Fruit fly (Drosophila melanogaster) whole organism, wandering third instar larva: ENCODE results near the gene Ugt35D1.
A peak's percentile ranks its signal among the peaks of the same experiment; 100 is the strongest.

Experiments used
- Abd-B ChIP-seq: fragments of >200 bp; optimal IDR thresholded peaks from 2 replicates; lab custom pipeline; 2017; ENCODE audit warnings: missing biosample characterization, missing genetic modification characterization
- CG32264 ChIP-seq: fragments of 200-800 bp; sonication (Bioruptor generic); optimal IDR thresholded peaks from 2 replicates; lab custom pipeline; 2016; ENCODE audit warnings: missing biosample characterization, missing genetic modification characterization
- CG9705 ChIP-seq: fragments of 200-800 bp; sonication (Bioruptor generic); optimal IDR thresholded peaks from 2 replicates; lab custom pipeline; 2018; ENCODE audit warnings: missing biosample characterization, mild to moderate bottlenecking, missing genetic modification characterization
- CrebA ChIP-seq: fragments of 200-800 bp; sonication (Bioruptor generic); optimal IDR thresholded peaks from 2 replicates; lab custom pipeline; 2016; ENCODE audit warnings: missing biosample characterization, mild to moderate bottlenecking, missing genetic modification characterization, borderline replicate concordance
- Dfd ChIP-seq: fragments of >200 bp; optimal IDR thresholded peaks from 2 replicates; lab custom pipeline; 2017; ENCODE audit warnings: missing biosample characterization, missing genetic modification characterization
- Dif ChIP-seq: fragments of 200-275, 200-300 bp; sonication (Bioruptor generic); optimal IDR thresholded peaks from 2 replicates; lab custom pipeline; 2018; ENCODE audit warnings: missing biosample characterization, missing genetic modification characterization; ENCODE audit not compliant: partially characterized antibody
- GATAd ChIP-seq: sonication (Bioruptor generic); optimal IDR thresholded peaks from 2 replicates; lab custom pipeline; 2016; ENCODE audit warnings: missing biosample characterization, missing genetic modification characterization
- HLH106 ChIP-seq: fragments of 200-800 bp; optimal IDR thresholded peaks from 3 replicates; lab custom pipeline; 2019; ENCODE audit warnings: missing biosample characterization, mild to moderate bottlenecking, missing genetic modification characterization, moderate library complexity
- Hnf4 ChIP-seq: fragments of 200-800 bp; sonication (Bioruptor generic); optimal IDR thresholded peaks from 2 replicates; lab custom pipeline; 2016; ENCODE audit warnings: missing biosample characterization, mild to moderate bottlenecking, missing genetic modification characterization
- Hr83 ChIP-seq: fragments of 200-300 bp; sonication (Bioruptor generic); optimal IDR thresholded peaks from 2 replicates; lab custom pipeline; 2016; ENCODE audit warnings: missing biosample characterization, mild to moderate bottlenecking, missing genetic modification characterization, moderate library complexity; ENCODE audit not compliant: poor library complexity, severe bottlenecking
- Jra ChIP-seq: sonication (Bioruptor generic); optimal IDR thresholded peaks from 2 replicates; lab custom pipeline; 2016; ENCODE audit warnings: missing biosample characterization, missing genetic modification characterization
- Mio ChIP-seq: sonication (Bioruptor generic); optimal IDR thresholded peaks from 2 replicates; lab custom pipeline; 2016; ENCODE audit warnings: missing biosample characterization, missing genetic modification characterization
- N ChIP-seq: fragments of >200 bp; optimal IDR thresholded peaks from 2 replicates; lab custom pipeline; 2018; ENCODE audit warnings: missing biosample characterization, missing external identifiers, missing genetic modification characterization
- OdsH ChIP-seq: fragments of 200-800 bp; sonication (Bioruptor generic); optimal IDR thresholded peaks from 2 replicates; lab custom pipeline; 2016; ENCODE audit warnings: missing biosample characterization, mild to moderate bottlenecking, missing genetic modification characterization
- Rel ChIP-seq, 2 experiments: fragments of 200-800 bp; sonication (Bioruptor generic) in 1 of 2; optimal IDR thresholded peaks; 2 replicates in 1 of 2; 3 replicates in 1 of 2; lab custom pipeline; 2016 to 2019; ENCODE audit warnings: mild to moderate bottlenecking in 2 of 2, missing biosample characterization in 2 of 2, missing genetic modification characterization in 2 of 2, moderate library complexity in 1 of 2
- Sp1 ChIP-seq: fragments of 200-800 bp; sonication (Bioruptor generic); optimal IDR thresholded peaks from 3 replicates; lab custom pipeline; 2019; ENCODE audit warnings: missing biosample characterization, mild to moderate bottlenecking, missing genetic modification characterization, moderate library complexity
- Vsx2 ChIP-seq: fragments of 200-300, 225-300 bp; sonication (Bioruptor generic); optimal IDR thresholded peaks from 2 replicates; lab custom pipeline; 2018; ENCODE audit warnings: missing biosample characterization, missing genetic modification characterization; ENCODE audit not compliant: partially characterized antibody
- br ChIP-seq: fragments of 200-800 bp; sonication (Bioruptor generic); optimal IDR thresholded peaks from 2 replicates; lab custom pipeline; 2016; ENCODE audit warnings: missing biosample characterization, missing genetic modification characterization
- brk ChIP-seq: fragments of 200-800 bp; sonication (Bioruptor generic); optimal IDR thresholded peaks from 2 replicates; lab custom pipeline; 2016; ENCODE audit warnings: missing biosample characterization, mild to moderate bottlenecking, missing genetic modification characterization
- dl ChIP-seq, 2 experiments: fragments of 175-275, 200-275 bp in 1 of 2; fragments of 200-275 bp in 1 of 2; sonication (Bioruptor generic); optimal IDR thresholded peaks; lab custom pipeline; 2018; ENCODE audit warnings: mild to moderate bottlenecking in 2 of 2, missing biosample characterization in 2 of 2, missing genetic modification characterization in 2 of 2, moderate library complexity in 2 of 2; ENCODE audit not compliant: partially characterized antibody in 2 of 2, insufficient read depth in 1 of 2
- dmrt93B ChIP-seq: fragments of 200-800 bp; sonication (Bioruptor generic); optimal IDR thresholded peaks from 2 replicates; lab custom pipeline; 2018; ENCODE audit warnings: missing biosample characterization, mild to moderate bottlenecking, missing genetic modification characterization
- dsf ChIP-seq: sonication (Bioruptor generic); optimal IDR thresholded peaks from 2 replicates; lab custom pipeline; 2016; ENCODE audit warnings: missing biosample characterization, missing genetic modification characterization, borderline replicate concordance
- ey ChIP-seq: fragments of 200-800 bp; sonication (Bioruptor generic); optimal IDR thresholded peaks from 2 replicates; lab custom pipeline; 2016; ENCODE audit warnings: missing biosample characterization, missing genetic modification characterization
- foxo ChIP-seq, 2 experiments: fragments of 200-800 bp; sonication (Bioruptor generic); optimal IDR thresholded peaks; 2 replicates in 1 of 2; 3 replicates in 1 of 2; lab custom pipeline; 2016 to 2017; ENCODE audit warnings: missing biosample characterization in 2 of 2, missing genetic modification characterization in 2 of 2
- fru ChIP-seq: fragments of 200-800 bp; sonication (Bioruptor generic); optimal IDR thresholded peaks from 3 replicates; lab custom pipeline; 2016; ENCODE audit warnings: missing biosample characterization, mild to moderate bottlenecking, missing genetic modification characterization
- h ChIP-seq: fragments of 200-800 bp; sonication (Bioruptor generic); optimal IDR thresholded peaks from 3 replicates; lab custom pipeline; 2016; ENCODE audit warnings: missing biosample characterization, mild to moderate bottlenecking, missing genetic modification characterization
- jim ChIP-seq: fragments of 175-275, 200-325 bp; sonication (Bioruptor generic); optimal IDR thresholded peaks from 2 replicates; lab custom pipeline; 2016; ENCODE audit warnings: missing biosample characterization, mild to moderate bottlenecking, missing genetic modification characterization
- lola ChIP-seq: fragments of >200 bp; optimal IDR thresholded peaks from 2 replicates; lab custom pipeline; 2017; ENCODE audit warnings: missing biosample characterization, missing genetic modification characterization
- pan ChIP-seq: fragments of >200 bp; optimal IDR thresholded peaks from 2 replicates; lab custom pipeline; 2017
- psq ChIP-seq: fragments of 200-800 bp; sonication (Bioruptor generic); optimal IDR thresholded peaks from 3 replicates; lab custom pipeline; 2017; ENCODE audit warnings: missing biosample characterization, mild to moderate bottlenecking, missing genetic modification characterization, moderate library complexity
- rgr ChIP-seq: fragments of 200-800 bp; sonication (Bioruptor generic); optimal IDR thresholded peaks from 3 replicates; lab custom pipeline; 2016; ENCODE audit warnings: missing biosample characterization, mild to moderate bottlenecking, missing genetic modification characterization
- sage ChIP-seq: fragments of 200-800 bp; sonication (Bioruptor generic); optimal IDR thresholded peaks from 2 replicates; lab custom pipeline; 2016; ENCODE audit warnings: missing biosample characterization, mild to moderate bottlenecking, missing genetic modification characterization
- tai ChIP-seq: sonication (Bioruptor generic); optimal IDR thresholded peaks from 2 replicates; lab custom pipeline; 2016; ENCODE audit warnings: missing biosample characterization, missing genetic modification characterization
- usp ChIP-seq: fragments of >200 bp; optimal IDR thresholded peaks from 2 replicates; lab custom pipeline; 2017; ENCODE audit warnings: missing biosample characterization, missing genetic modification characterization
- woc ChIP-seq: sonication (Bioruptor generic); optimal IDR thresholded peaks from 2 replicates; lab custom pipeline; 2016; ENCODE audit warnings: missing biosample characterization, mild to moderate bottlenecking, missing genetic modification characterization

Ugt35D1 gene

DNA sequence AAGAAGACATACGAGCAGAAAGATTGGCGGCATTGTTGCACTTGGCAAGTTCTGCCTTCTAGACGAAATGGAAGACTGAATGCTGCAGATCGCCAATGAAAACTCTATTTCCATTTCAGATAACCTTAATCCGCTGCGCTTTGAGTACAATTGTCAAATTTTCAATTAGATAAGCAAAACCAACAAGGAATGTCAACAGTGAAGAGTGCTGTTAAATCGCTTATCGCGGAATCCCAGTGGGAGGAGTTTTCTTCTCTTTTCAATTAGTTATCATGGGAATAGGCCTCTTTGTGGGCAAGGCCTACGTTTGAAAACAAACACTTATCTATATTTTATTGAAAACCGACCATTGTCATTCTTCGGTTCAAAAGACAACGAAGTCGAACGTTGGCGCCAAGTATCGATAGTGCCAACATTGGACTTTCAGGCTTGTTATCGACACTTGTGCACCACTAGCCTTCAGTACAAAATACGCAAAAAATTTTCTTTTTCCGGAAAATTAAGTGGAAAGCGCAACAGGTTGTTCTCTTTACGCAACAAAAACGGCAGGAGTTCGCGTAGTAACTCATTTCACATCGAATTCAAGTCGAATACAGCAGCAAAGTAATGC, at the start of gene Ugt35D1, which contains the start of gene Gcn2:
Ugt35D1 (minus strand) TSS at position 83 of the 610 bp plus-strand sequence.
Gcn2 (plus strand) TSS at position 439 of the 610 bp plus-strand sequence.
- TF ChIP-seq brk: no peak
- TF ChIP-seq br: no peak
- no peak for TF ChIP-seq N (GFP tag; lab: Kevin White, UChicago)
- TF ChIP-seq CG32264: no peak
- no peak for TF ChIP-seq lola (GFP tag; lab: Kevin White, UChicago)
- no peak for TF ChIP-seq OdsH (GFP tag; lab: Kevin White, UChicago)
- TF ChIP-seq Hr83: no peak
- TF ChIP-seq psq (GFP tag; lab: Kevin White, UChicago): no peak
- TF ChIP-seq h (GFP tag; lab: Kevin White, UChicago): no peak
- TF ChIP-seq Dif (GFP tag; lab: Kevin White, UChicago): no peak
- TF ChIP-seq HLH106: no peak
- TF ChIP-seq pan (lab: Kevin White, UChicago): no peak
- no peak for TF ChIP-seq tai
- no peak for TF ChIP-seq usp (GFP tag; lab: Kevin White, UChicago)
- no peak for TF ChIP-seq sage (GFP tag; lab: Kevin White, UChicago)
- no peak for TF ChIP-seq CrebA
- no peak for TF ChIP-seq Dfd (GFP tag; lab: Kevin White, UChicago)
- TF ChIP-seq Jra (GFP tag; lab: Kevin White, UChicago): no peak
- no peak for TF ChIP-seq Hnf4

DNA sequence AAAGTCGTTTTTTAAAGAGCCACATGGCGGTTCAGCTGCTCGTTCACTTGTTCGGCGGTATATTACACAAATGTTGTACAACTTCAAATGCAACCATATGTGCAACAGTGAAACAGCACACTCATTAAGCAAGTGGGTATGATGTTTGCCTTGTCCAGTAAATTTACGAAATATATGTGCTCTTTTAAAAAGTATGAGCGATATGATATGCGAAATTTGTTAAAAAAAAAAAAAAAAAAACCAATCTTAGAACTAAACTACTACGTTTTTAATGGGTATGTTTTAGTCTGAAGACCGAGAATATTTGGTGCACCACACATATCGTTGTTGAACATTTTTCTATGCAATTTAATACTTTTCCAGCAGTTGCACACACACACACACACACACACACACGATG, 48.4 kb upstream of the Ugt35D1 start:
- TF ChIP-seq brk: no peak
- peak; percentile 22 for TF ChIP-seq psq (GFP tag; lab: Kevin White, UChicago)
- TF ChIP-seq pan (lab: Kevin White, UChicago): no peak
- TF ChIP-seq Dfd (GFP tag; lab: Kevin White, UChicago): no peak
- no peak for TF ChIP-seq sage (GFP tag; lab: Kevin White, UChicago)
- no peak for TF ChIP-seq CG32264
- TF ChIP-seq OdsH (GFP tag; lab: Kevin White, UChicago): peak; percentile 8
- no peak for TF ChIP-seq usp (GFP tag; lab: Kevin White, UChicago)
- no peak for TF ChIP-seq Rel (GFP tag; optimal IDR thresholded peaks at IDR 0.05; lab: Kevin White, UChicago)
- TF ChIP-seq Rel (tag; optimal IDR thresholded peaks at IDR 0.05; lab: Kevin White, UChicago): no peak
- TF ChIP-seq HLH106: no peak
- no peak for TF ChIP-seq rgr
- TF ChIP-seq GATAd (GFP tag; lab: Kevin White, UChicago): no peak
- peak; percentile 37 for TF ChIP-seq h (GFP tag; lab: Kevin White, UChicago)
- no peak for TF ChIP-seq woc (GFP tag; lab: Kevin White, UChicago)
- TF ChIP-seq br: no peak
- peak; percentile 18 for TF ChIP-seq fru (GFP tag; lab: Kevin White, UChicago)
- TF ChIP-seq ey: no peak
- no peak for TF ChIP-seq Mio (GFP tag; lab: Kevin White, UChicago)
- no peak for TF ChIP-seq Sp1 (GFP tag; lab: Kevin White, UChicago)
- TF ChIP-seq Abd-B: no peak
- no peak for TF ChIP-seq dsf (GFP tag; lab: Kevin White, UChicago)
- no peak for TF ChIP-seq Vsx2 (GFP tag; lab: Kevin White, UChicago)
- peak in 1 of 2 experiments; percentile 11 for TF ChIP-seq foxo (GFP tag; optimal IDR thresholded peaks at IDR 0.05; lab: Kevin White, UChicago)
- no peak for TF ChIP-seq N (GFP tag; lab: Kevin White, UChicago)
- no peak for TF ChIP-seq dmrt93B (GFP tag; lab: Kevin White, UChicago)
- TF ChIP-seq Dif (GFP tag; lab: Kevin White, UChicago): no peak
- TF ChIP-seq lola (GFP tag; lab: Kevin White, UChicago): no peak

DNA sequence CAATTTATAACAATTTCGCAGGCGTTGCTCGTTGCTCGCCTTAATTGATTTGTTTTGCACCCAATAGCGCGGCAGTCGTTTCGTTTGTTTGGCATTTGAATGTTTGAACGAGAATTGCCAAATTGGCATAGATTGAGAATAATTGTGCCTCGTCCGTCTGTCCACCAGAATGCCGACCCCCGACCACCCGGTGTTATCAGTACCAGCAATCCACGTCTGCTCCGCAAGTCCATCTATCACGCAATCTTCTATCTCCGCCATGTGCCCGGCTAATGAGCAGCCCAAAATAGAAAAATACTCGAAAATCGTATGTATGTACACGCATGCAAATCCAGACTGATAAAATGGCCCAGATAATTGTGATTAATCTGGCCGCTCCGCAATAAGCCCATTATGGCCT, 47.9 kb upstream of the Ugt35D1 start:
- TF ChIP-seq jim (GFP tag; lab: Kevin White, UChicago): no peak
- TF ChIP-seq psq (GFP tag; lab: Kevin White, UChicago): no peak
- no peak for TF ChIP-seq Sp1 (GFP tag; lab: Kevin White, UChicago)
- no peak for TF ChIP-seq Mio (GFP tag; lab: Kevin White, UChicago)
- TF ChIP-seq CG9705 (GFP tag; lab: Kevin White, UChicago): no peak
- no peak for TF ChIP-seq CG32264
- TF ChIP-seq OdsH (GFP tag; lab: Kevin White, UChicago): no peak
- TF ChIP-seq foxo (GFP tag; optimal IDR thresholded peaks at IDR 0.05; lab: Kevin White, UChicago): no peak
- no peak for TF ChIP-seq h (GFP tag; lab: Kevin White, UChicago)
- no peak for TF ChIP-seq HLH106
- TF ChIP-seq dl (GFP tag; optimal IDR thresholded peaks at IDR 0.05; lab: Kevin White, UChicago; ENCODE audit: insufficient read depth in 1 of 2, partially characterized antibody in 2 of 2): no peak
- TF ChIP-seq Jra (GFP tag; lab: Kevin White, UChicago): no peak
- no peak for TF ChIP-seq dmrt93B (GFP tag; lab: Kevin White, UChicago)
- TF ChIP-seq Vsx2 (GFP tag; lab: Kevin White, UChicago): no peak
